Worm (Caenorhabditis elegans): Measurements from ENCODE around the gene R05D3.12.

R05D3.12 gene

DNA sequence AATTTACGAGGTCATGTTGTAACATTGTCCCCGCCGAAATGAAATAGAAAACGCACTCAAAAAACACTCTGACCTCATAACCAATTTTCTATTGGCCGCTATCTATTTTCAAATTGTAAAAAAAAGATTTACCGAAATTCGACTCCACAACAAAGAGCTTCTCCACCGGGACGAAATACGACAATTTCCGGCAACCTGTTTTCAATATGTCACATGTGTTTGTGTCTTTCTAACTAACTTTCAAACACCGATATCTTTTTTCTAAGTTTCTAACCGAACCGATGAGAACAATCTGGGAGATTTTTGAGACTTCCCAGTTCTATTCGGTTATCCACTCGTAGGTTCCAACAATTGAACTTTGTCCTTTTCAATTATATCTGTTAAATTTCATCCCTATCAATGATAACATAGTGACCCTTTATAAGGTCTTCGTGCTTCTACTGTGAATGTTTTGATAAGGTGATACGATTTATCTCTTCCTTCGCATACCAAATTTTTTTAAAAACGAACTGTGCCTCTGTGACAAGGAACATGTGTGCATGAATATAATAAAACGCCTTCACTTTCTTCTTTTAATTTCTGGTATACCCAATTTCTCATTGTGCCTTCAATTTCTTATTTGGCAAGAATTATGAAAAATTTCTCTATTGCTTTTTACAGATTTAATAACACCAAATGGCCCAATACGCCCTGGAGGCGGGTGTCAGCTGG lies 9.0 kb upstream of the R05D3.12 start, which contains the start of gene lmbr-1:
TSS of gene lmbr-1 (plus strand) at position 661 of the 711 bp plus-strand sequence.
- TF ChIP-seq lin-13 (GFP tag; optimal IDR thresholded peaks at IDR 0.05) (no peak), unc-62 (GFP tag; optimal IDR thresholded peaks at IDR 0.05) (no peak), mdl-1 (tag; optimal IDR thresholded peaks at IDR 0.05) (no peak), zag-1 (tag; optimal IDR thresholded peaks at IDR 0.05) (no peak), skn-1 (tag; optimal IDR thresholded peaks at IDR 0.05) (no peak), ztf-4 (tag; optimal IDR thresholded peaks at IDR 0.05) (no peak), egl-27 (tag; optimal IDR thresholded peaks at IDR 0.05) (no peak), snpc-4 (tag; optimal IDR thresholded peaks at IDR 0.05) (no peak), crh-2 (tag; optimal IDR thresholded peaks at IDR 0.05) (no peak), gmeb-1 (tag; optimal IDR thresholded peaks at IDR 0.05) (no peak), lin-39 (tag; optimal IDR thresholded peaks at IDR 0.05) (no peak), elt-3 (tag; optimal IDR thresholded peaks at IDR 0.05) (no peak), mab-5 (tag; optimal IDR thresholded peaks at IDR 0.05) (no peak)

ce11 chrIII:8375000-8375399 lies 5.7 kb upstream of the R05D3.12 start, which contains the start of gene met-2:
met-2 (plus strand) TSS chrIII:8375300.
- TF ChIP-seq mab-5 (tag; optimal IDR thresholded peaks at IDR 0.05) (no peak), R02D3.7 (tag; optimal IDR thresholded peaks at IDR 0.05) (no peak), nhr-21 (tag; optimal IDR thresholded peaks at IDR 0.05) (no peak), alr-1 (tag; optimal IDR thresholded peaks at IDR 0.05) (no peak), ama-1 (optimal IDR thresholded peaks at IDR 0.05) (no peak), peb-1 (tag; optimal IDR thresholded peaks at IDR 0.05) (no peak), sem-4 (tag; optimal IDR thresholded peaks at IDR 0.05) (no peak)

DNA sequence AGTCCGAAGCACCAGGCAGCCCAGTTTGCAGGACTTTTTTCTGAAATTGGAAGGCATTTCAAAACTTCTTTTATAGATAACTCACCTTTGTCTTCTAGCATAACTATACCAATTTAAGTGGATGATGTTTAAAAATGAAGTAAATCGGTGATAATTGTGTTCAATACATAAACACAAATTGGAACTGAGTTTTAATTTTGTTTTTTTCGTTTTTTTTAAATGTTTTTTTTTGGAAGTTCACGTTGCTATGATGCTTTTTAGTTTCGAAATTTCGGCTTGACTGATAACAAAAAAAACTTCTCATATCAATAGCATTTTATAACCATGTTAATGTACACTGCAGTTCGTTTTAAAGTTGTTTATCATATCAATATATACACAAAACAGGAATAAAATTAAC lies 8.8 kb downstream of the R05D3.12 start, which contains the start of gene ZK353.4:
TSS of gene ZK353.4 (minus strand) at position 101 of the 400 bp plus-strand sequence.
- TF ChIP-seq unc-39 (tag; optimal IDR thresholded peaks at IDR 0.05), result no peak
- TF ChIP-seq fos-1 (tag; optimal IDR thresholded peaks at IDR 0.05), result no peak
- TF ChIP-seq C34F6.9 (tag; optimal IDR thresholded peaks at IDR 0.05), result no peak
- no peak for TF ChIP-seq mab-5 (tag; optimal IDR thresholded peaks at IDR 0.05)
- no peak for TF ChIP-seq mdl-1 (tag; optimal IDR thresholded peaks at IDR 0.05)
- TF ChIP-seq ceh-82 (tag; optimal IDR thresholded peaks at IDR 0.05), result no peak
- TF ChIP-seq alr-1 (tag; optimal IDR thresholded peaks at IDR 0.05), result no peak
- no peak for TF ChIP-seq nhr-21 (tag; optimal IDR thresholded peaks at IDR 0.05)
- TF ChIP-seq nhr-12 (tag; optimal IDR thresholded peaks at IDR 0.05), result no peak
- no peak for TF ChIP-seq snpc-4 (tag; optimal IDR thresholded peaks at IDR 0.05)
- TF ChIP-seq nhr-77 (tag; optimal IDR thresholded peaks at IDR 0.05), result no peak

DNA sequence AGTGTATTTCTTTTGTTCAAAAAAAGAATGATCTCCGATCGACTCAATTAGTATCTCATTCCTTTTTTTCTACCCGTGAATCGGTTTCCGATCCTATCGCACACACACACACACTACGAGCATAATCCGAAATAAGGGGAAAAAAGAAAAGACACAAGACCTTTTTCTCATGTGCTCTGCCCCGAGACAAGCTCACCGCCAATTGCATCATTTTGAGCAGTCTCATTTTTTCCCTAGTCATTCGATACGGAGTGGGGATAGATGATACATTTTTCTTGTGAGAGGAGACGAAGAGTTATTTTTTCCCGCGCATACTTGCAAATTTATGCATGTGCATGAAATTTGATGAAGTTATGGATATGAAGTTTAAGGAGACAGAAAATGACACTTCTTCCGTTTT lies 11.6 kb downstream of the R05D3.12 start:
- peak; percentile 92 for TF ChIP-seq unc-39 (tag; optimal IDR thresholded peaks at IDR 0.05)
- TF ChIP-seq sem-4 (tag; optimal IDR thresholded peaks at IDR 0.05), result no peak
- peak; percentile 97 for TF ChIP-seq nhr-129 (tag; optimal IDR thresholded peaks at IDR 0.05)
- no peak for TF ChIP-seq nhr-6 (tag; optimal IDR thresholded peaks at IDR 0.05)
- TF ChIP-seq sma-9 (GFP tag; optimal IDR thresholded peaks at IDR 0.05), result no peak
- no peak for TF ChIP-seq sma-9 (tag; optimal IDR thresholded peaks at IDR 0.05)
- TF ChIP-seq dmd-4 (tag; optimal IDR thresholded peaks at IDR 0.05), result no peak
- TF ChIP-seq nhr-25 (tag; optimal IDR thresholded peaks at IDR 0.05), result no peak
- no peak for TF ChIP-seq mbf-1 (tag; optimal IDR thresholded peaks at IDR 0.05)
- peak in 1 of 2 experiments; percentile 46 for TF ChIP-seq lsy-2 (tag; optimal IDR thresholded peaks at IDR 0.05)
- TF ChIP-seq alr-1 (tag; optimal IDR thresholded peaks at IDR 0.05), result no peak
- TF ChIP-seq R02D3.7 (tag; optimal IDR thresholded peaks at IDR 0.05), result no peak
- no peak for TF ChIP-seq ztf-11 (tag; optimal IDR thresholded peaks at IDR 0.05)
- no peak for TF ChIP-seq ztf-1 (GFP tag; conservative IDR thresholded peaks at IDR 0.05)
- no peak for TF ChIP-seq nhr-21 (tag; optimal IDR thresholded peaks at IDR 0.05)
- TF ChIP-seq skn-1 (tag; optimal IDR thresholded peaks at IDR 0.05), result no peak
- no peak for TF ChIP-seq ztf-4 (tag; optimal IDR thresholded peaks at IDR 0.05)
- no peak for TF ChIP-seq nhr-12 (tag; optimal IDR thresholded peaks at IDR 0.05)
- TF ChIP-seq aly-2 (tag; optimal IDR thresholded peaks at IDR 0.05), result no peak
- no peak for TF ChIP-seq nhr-237 (tag; optimal IDR thresholded peaks at IDR 0.05)
- TF ChIP-seq F13H6.1 (tag; optimal IDR thresholded peaks at IDR 0.05), result peak; percentile 20
- TF ChIP-seq Y55F3AM.14 (GFP tag; optimal IDR thresholded peaks at IDR 0.05), result no peak
- TF ChIP-seq elt-3 (tag; optimal IDR thresholded peaks at IDR 0.05), result no peak
- TF ChIP-seq nhr-77 (tag; optimal IDR thresholded peaks at IDR 0.05), result no peak
- no peak for TF ChIP-seq nhr-10 (tag; optimal IDR thresholded peaks at IDR 0.05)
- TF ChIP-seq egl-27 (tag; optimal IDR thresholded peaks at IDR 0.05), result no peak
- no peak for TF ChIP-seq mdl-1 (tag; optimal IDR thresholded peaks at IDR 0.05)
- TF ChIP-seq lin-13 (GFP tag; optimal IDR thresholded peaks at IDR 0.05), result peak; percentile 19
- no peak for TF ChIP-seq sma-3 (GFP tag; optimal IDR thresholded peaks at IDR 0.05)
- no peak for TF ChIP-seq nhr-23 (tag; optimal IDR thresholded peaks at IDR 0.05)
- TF ChIP-seq ceh-16 (tag; optimal IDR thresholded peaks at IDR 0.05), result no peak
- no peak for TF ChIP-seq lin-39 (tag; optimal IDR thresholded peaks at IDR 0.05)
- peak; percentile 51 for TF ChIP-seq zag-1 (tag; optimal IDR thresholded peaks at IDR 0.05)
- TF ChIP-seq unc-62 (GFP tag; optimal IDR thresholded peaks at IDR 0.05), result no peak
- TF ChIP-seq fos-1 (tag; optimal IDR thresholded peaks at IDR 0.05), result peak; percentile 4
- peak; percentile 50 for TF ChIP-seq unc-55 (GFP tag; optimal IDR thresholded peaks at IDR 0.05)
- no peak for TF ChIP-seq blmp-1 (tag; optimal IDR thresholded peaks at IDR 0.05; ENCODE audit: insufficient read depth)

Data from whole organism, L2 larva.